Worm (Caenorhabditis elegans): Measurements from ENCODE around the gene fbxc-27.

- TF ChIP-seq T07F8.4 (tag; optimal IDR thresholded peaks at IDR 0.05): no peak
- no peak for TF ChIP-seq K12H6.12 (tag; optimal IDR thresholded peaks at IDR 0.05)
- TF ChIP-seq ztf-25 (GFP tag; IDR thresholded peaks at IDR 0.05): no peak
- no peak for TF ChIP-seq ztf-28 (GFP tag; IDR thresholded peaks at IDR 0.05)
- no peak for TF ChIP-seq ama-1 (optimal IDR thresholded peaks at IDR 0.05)
- TF ChIP-seq ama-1 (GFP tag; optimal IDR thresholded peaks at IDR 0.05): no peak
- TF ChIP-seq ztf-18 (tag; optimal IDR thresholded peaks at IDR 0.05): no peak
- TF ChIP-seq unc-62 (GFP tag; optimal IDR thresholded peaks at IDR 0.05): no peak
These were observed 5.6 kb downstream of the fbxc-27 start for ce11 chrII:915206-915605.

Measured in whole organism, young adult.